Worm (Caenorhabditis elegans): Measurements from ENCODE around the gene srg-2.
A peak's percentile ranks its signal among the peaks of the same experiment; 100 is the strongest.

Gene srg-2

DNA sequence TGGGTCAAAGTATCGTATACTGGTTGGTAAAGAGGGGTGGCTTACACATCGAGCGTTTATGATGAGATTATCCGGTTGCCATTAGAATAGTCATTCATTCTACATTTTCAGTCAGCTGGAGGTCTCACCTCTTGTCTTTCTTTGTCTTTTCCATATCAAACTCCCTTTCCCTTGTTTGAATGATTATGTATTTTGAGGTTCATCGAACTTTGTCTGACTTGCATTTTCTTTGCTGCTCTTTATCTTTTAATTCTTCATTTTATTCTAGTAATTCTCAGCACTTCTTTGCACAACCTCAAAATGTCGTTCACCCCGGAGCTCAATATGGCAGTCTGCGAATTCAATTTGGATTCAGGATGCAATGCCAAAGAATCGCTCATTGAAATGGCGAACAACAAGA lies 19.5 kb downstream of the srg-2 start, which contains the start of gene T12A2.3:
Gene T12A2.3, plus strand, starts transcription at position 301 of the 400 bp plus-strand sequence.
- no peak for TF ChIP-seq ets-4 (tag; optimal IDR thresholded peaks at IDR 0.05)
- TF ChIP-seq ceh-30 (tag; optimal IDR thresholded peaks at IDR 0.05), result no peak
- TF ChIP-seq C08G9.2 (tag; optimal IDR thresholded peaks at IDR 0.05), result no peak
- TF ChIP-seq pag-3 (tag; optimal IDR thresholded peaks at IDR 0.05; ENCODE audit: borderline replicate concordance), result no peak
- TF ChIP-seq elt-2 (tag; optimal IDR thresholded peaks at IDR 0.05), result no peak
- TF ChIP-seq lim-6 (tag; optimal IDR thresholded peaks at IDR 0.05), result no peak
- no peak for TF ChIP-seq syd-9 (tag; optimal IDR thresholded peaks at IDR 0.05)
- no peak for TF ChIP-seq hlh-13 (GFP tag; optimal IDR thresholded peaks at IDR 0.05)
- no peak for TF ChIP-seq unc-42 (tag; optimal IDR thresholded peaks at IDR 0.05)
- no peak for TF ChIP-seq pha-4 (tag; optimal IDR thresholded peaks at IDR 0.05)
- TF ChIP-seq unc-55 (GFP tag; optimal IDR thresholded peaks at IDR 0.05), result no peak

DNA sequence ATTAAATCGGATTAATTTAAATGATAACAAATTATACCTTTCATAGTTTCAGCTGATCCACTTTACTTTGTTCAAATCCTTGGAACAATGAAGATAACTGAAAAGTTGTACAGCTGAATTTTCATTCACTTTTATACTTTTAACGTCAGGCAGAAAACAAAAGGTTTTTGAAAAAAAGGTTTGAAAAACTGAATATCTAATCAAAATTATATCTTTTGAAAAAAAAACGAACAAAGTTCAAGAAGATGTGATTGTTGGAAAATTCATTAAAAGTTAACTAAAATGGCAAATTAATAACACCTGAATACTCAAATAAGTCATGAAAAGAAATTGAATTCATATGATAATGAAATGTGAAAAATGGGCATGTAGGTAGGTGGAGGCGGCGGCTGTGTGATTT lies 23.4 kb downstream of the srg-2 start, which contains the start of gene T12A2.21:
Gene T12A2.21, minus strand, starts transcription at position 101 of the 400 bp plus-strand sequence.
- TF ChIP-seq ceh-14 (tag; optimal IDR thresholded peaks at IDR 0.05), result no peak
- TF ChIP-seq unc-86 (tag; optimal IDR thresholded peaks at IDR 0.05), result no peak
- no peak for TF ChIP-seq unc-42 (tag; optimal IDR thresholded peaks at IDR 0.05)
- no peak for TF ChIP-seq elt-4 (tag; optimal IDR thresholded peaks at IDR 0.05)
- no peak for TF ChIP-seq hlh-30 (tag; optimal IDR thresholded peaks at IDR 0.05; ENCODE audit: insufficient read depth)
- TF ChIP-seq sdc-2 (tag; optimal IDR thresholded peaks at IDR 0.05), result no peak
- TF ChIP-seq fax-1 (tag; optimal IDR thresholded peaks at IDR 0.05), result no peak
- no peak for TF ChIP-seq dmd-4 (tag; optimal IDR thresholded peaks at IDR 0.05; ENCODE audit: borderline replicate concordance)
- TF ChIP-seq ceh-31 (tag; optimal IDR thresholded peaks at IDR 0.05), result no peak
- no peak for TF ChIP-seq lin-11 (tag; optimal IDR thresholded peaks at IDR 0.05)
- TF ChIP-seq hlh-15 (tag; optimal IDR thresholded peaks at IDR 0.05), result no peak
- TF ChIP-seq elt-2 (tag; optimal IDR thresholded peaks at IDR 0.05), result no peak
- no peak for TF ChIP-seq C38D4.7 (GFP tag; optimal IDR thresholded peaks at IDR 0.05)
- no peak for TF ChIP-seq tbx-7 (tag; optimal IDR thresholded peaks at IDR 0.05)

- no peak for TF ChIP-seq ets-4 (tag; optimal IDR thresholded peaks at IDR 0.05)
- no peak for TF ChIP-seq unc-55 (GFP tag; optimal IDR thresholded peaks at IDR 0.05)
- no peak for TF ChIP-seq lin-11 (tag; optimal IDR thresholded peaks at IDR 0.05)
- TF ChIP-seq elt-2 (tag; optimal IDR thresholded peaks at IDR 0.05), result peak; percentile 85
Measured at ce11 chrIII:6231880-6232279, 28.1 kb downstream of the srg-2 start.

ce11 chrIII:6230870-6231269 lies 29.1 kb downstream of the srg-2 start, which contains the start of gene esyt-2:
Gene esyt-2, minus strand, starts transcription at chrIII:6230970.
- no peak for TF ChIP-seq Y22D7AL.16 (tag; optimal IDR thresholded peaks at IDR 0.05)
- no peak for TF ChIP-seq lin-11 (tag; optimal IDR thresholded peaks at IDR 0.05)
- TF ChIP-seq hlh-8 (tag; optimal IDR thresholded peaks at IDR 0.05), result no peak
- no peak for TF ChIP-seq ceh-19 (GFP tag; optimal IDR thresholded peaks at IDR 0.05)
- TF ChIP-seq pros-1 (tag; optimal IDR thresholded peaks at IDR 0.05), result no peak
- no peak for TF ChIP-seq eyg-1 (tag; optimal IDR thresholded peaks at IDR 0.05)
- TF ChIP-seq tbx-2 (tag; optimal IDR thresholded peaks at IDR 0.05), result no peak

ce11 chrIII:6221403-6221802 lies 38.6 kb downstream of the srg-2 start:
- TF ChIP-seq dmd-4 (tag; optimal IDR thresholded peaks at IDR 0.05; ENCODE audit: borderline replicate concordance) (no peak), gmeb-2 (tag; optimal IDR thresholded peaks at IDR 0.05) (no peak), unc-3 (GFP tag; conservative IDR thresholded peaks at IDR 0.05) (no peak), unc-3 (tag; optimal IDR thresholded peaks at IDR 0.05) (no peak), zip-5 (tag; optimal IDR thresholded peaks at IDR 0.05) (no peak), sox-4 (tag; optimal IDR thresholded peaks at IDR 0.05) (no peak), C08G9.2 (tag; optimal IDR thresholded peaks at IDR 0.05) (no peak), fax-1 (tag; optimal IDR thresholded peaks at IDR 0.05) (no peak), ets-4 (tag; optimal IDR thresholded peaks at IDR 0.05) (no peak), pqm-1 (tag; optimal IDR thresholded peaks at IDR 0.05) (no peak), che-1 (tag; optimal IDR thresholded peaks at IDR 0.05) (no peak), hlh-8 (tag; optimal IDR thresholded peaks at IDR 0.05) (no peak), ceh-24 (tag; optimal IDR thresholded peaks at IDR 0.05) (no peak), madf-2 (tag; optimal IDR thresholded peaks at IDR 0.05) (no peak), mec-3 (tag; optimal IDR thresholded peaks at IDR 0.05; ENCODE audit: borderline replicate concordance) (no peak), tbx-7 (tag; optimal IDR thresholded peaks at IDR 0.05) (no peak), pros-1 (tag; optimal IDR thresholded peaks at IDR 0.05) (no peak), ceh-19 (GFP tag; optimal IDR thresholded peaks at IDR 0.05) (no peak), unc-86 (tag; optimal IDR thresholded peaks at IDR 0.05) (no peak), unc-55 (GFP tag; optimal IDR thresholded peaks at IDR 0.05) (no peak)
